Worm (Caenorhabditis elegans): ENCODE results near the gene srz-6.

srz-6 gene

ce11 chrII:12519616-12520015 is 27.6 kb downstream of the srz-6 start, which contains the start of gene ceh-99:
TSS of gene ceh-99 (plus strand) at chrII:12519981.
- TF ChIP-seq fkh-2 (tag; optimal IDR thresholded peaks at IDR 0.05): no peak
- TF ChIP-seq daf-12 (tag; optimal IDR thresholded peaks at IDR 0.05): no peak
- no peak for TF ChIP-seq hmg-11 (tag; optimal IDR thresholded peaks at IDR 0.05)
- TF ChIP-seq ceh-16 (tag; optimal IDR thresholded peaks at IDR 0.05): no peak
- no peak for TF ChIP-seq nhr-11 (tag; optimal IDR thresholded peaks at IDR 0.05)
- no peak for TF ChIP-seq nhr-76 (tag; optimal IDR thresholded peaks at IDR 0.05)
- TF ChIP-seq skn-1 (tag; optimal IDR thresholded peaks at IDR 0.05): no peak

ce11 chrII:12525526-12525925 is 33.5 kb downstream of the srz-6 start, which contains the start of gene srx-118:
TSS of gene srx-118 (plus strand) at chrII:12525826.
- TF ChIP-seq tbx-2 (tag; optimal IDR thresholded peaks at IDR 0.05) (no peak), jun-1 (tag; optimal IDR thresholded peaks at IDR 0.05) (no peak), lin-39 (tag; optimal IDR thresholded peaks at IDR 0.05) (no peak), elt-1 (tag; optimal IDR thresholded peaks at IDR 0.05) (no peak), ZK546.5 (tag; optimal IDR thresholded peaks at IDR 0.05) (no peak), eor-1 (tag; optimal IDR thresholded peaks at IDR 0.05) (no peak)

DNA sequence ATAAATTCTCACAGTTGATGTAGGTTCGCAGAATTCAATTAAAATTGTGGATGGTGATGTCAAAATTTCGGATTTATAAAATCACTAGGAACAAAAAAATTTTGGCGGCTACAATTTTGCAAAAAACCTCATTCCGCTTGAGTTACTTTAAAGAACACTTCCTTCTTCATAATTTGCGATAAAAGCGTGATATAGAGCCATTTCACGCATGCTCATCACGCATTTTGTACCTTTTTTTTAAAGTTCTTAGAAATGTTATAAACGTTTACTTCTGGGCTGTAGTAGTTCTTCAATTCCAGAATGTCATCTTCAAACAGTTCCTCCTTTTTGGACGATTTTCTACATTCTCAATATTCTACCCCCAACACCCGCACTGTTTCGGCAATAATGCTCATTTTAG is 35.9 kb downstream of the srz-6 start, which contains the start of gene srx-119:
srx-119 (plus strand) TSS at position 301 of the 400 bp plus-strand sequence.
- TF ChIP-seq mdl-1 (tag; optimal IDR thresholded peaks at IDR 0.05): no peak
- TF ChIP-seq daf-12 (tag; optimal IDR thresholded peaks at IDR 0.05): no peak
- no peak for TF ChIP-seq fkh-2 (tag; optimal IDR thresholded peaks at IDR 0.05)
- no peak for TF ChIP-seq unc-62 (GFP tag; optimal IDR thresholded peaks at IDR 0.05)
- TF ChIP-seq nhr-23 (tag; optimal IDR thresholded peaks at IDR 0.05): no peak
- no peak for TF ChIP-seq egl-5 (tag; optimal IDR thresholded peaks at IDR 0.05)
- TF ChIP-seq tbx-2 (tag; optimal IDR thresholded peaks at IDR 0.05): no peak
- TF ChIP-seq egl-27 (tag; optimal IDR thresholded peaks at IDR 0.05): no peak
- no peak for TF ChIP-seq pqm-1 (tag; optimal IDR thresholded peaks at IDR 0.05)

ce11 chrII:12530958-12531357 is 38.9 kb downstream of the srz-6 start, which contains the start of gene srx-120:
TSS of gene srx-120 (plus strand) at chrII:12531258.
- no peak for TF ChIP-seq ztf-11 (tag; optimal IDR thresholded peaks at IDR 0.05)
- TF ChIP-seq egl-5 (tag; optimal IDR thresholded peaks at IDR 0.05): no peak
- no peak for TF ChIP-seq sea-2 (GFP tag; optimal IDR thresholded peaks at IDR 0.05)
- TF ChIP-seq ceh-82 (tag; optimal IDR thresholded peaks at IDR 0.05): no peak
- no peak for TF ChIP-seq snpc-4 (tag; optimal IDR thresholded peaks at IDR 0.05)
- TF ChIP-seq nhr-43 (tag; optimal IDR thresholded peaks at IDR 0.05; ENCODE audit: poor library complexity, severe bottlenecking): no peak
- TF ChIP-seq nhr-76 (tag; optimal IDR thresholded peaks at IDR 0.05): no peak
- no peak for TF ChIP-seq nfya-1 (tag; optimal IDR thresholded peaks at IDR 0.05; ENCODE audit: insufficient read depth)
- no peak for TF ChIP-seq ama-1 (optimal IDR thresholded peaks at IDR 0.05)
- no peak for TF ChIP-seq unc-62 (GFP tag; optimal IDR thresholded peaks at IDR 0.05)
- no peak for TF ChIP-seq pqm-1 (tag; optimal IDR thresholded peaks at IDR 0.05)
- TF ChIP-seq nhr-23 (tag; optimal IDR thresholded peaks at IDR 0.05): no peak
- no peak for TF ChIP-seq jun-1 (tag; optimal IDR thresholded peaks at IDR 0.05)
- TF ChIP-seq nhr-67 (tag; optimal IDR thresholded peaks at IDR 0.05): no peak
- no peak for TF ChIP-seq pha-4 (tag; optimal IDR thresholded peaks at IDR 0.05)
- no peak for TF ChIP-seq nhr-28 (tag; optimal IDR thresholded peaks at IDR 0.05)
- no peak for TF ChIP-seq lin-15B (tag; optimal IDR thresholded peaks at IDR 0.05)

DNA sequence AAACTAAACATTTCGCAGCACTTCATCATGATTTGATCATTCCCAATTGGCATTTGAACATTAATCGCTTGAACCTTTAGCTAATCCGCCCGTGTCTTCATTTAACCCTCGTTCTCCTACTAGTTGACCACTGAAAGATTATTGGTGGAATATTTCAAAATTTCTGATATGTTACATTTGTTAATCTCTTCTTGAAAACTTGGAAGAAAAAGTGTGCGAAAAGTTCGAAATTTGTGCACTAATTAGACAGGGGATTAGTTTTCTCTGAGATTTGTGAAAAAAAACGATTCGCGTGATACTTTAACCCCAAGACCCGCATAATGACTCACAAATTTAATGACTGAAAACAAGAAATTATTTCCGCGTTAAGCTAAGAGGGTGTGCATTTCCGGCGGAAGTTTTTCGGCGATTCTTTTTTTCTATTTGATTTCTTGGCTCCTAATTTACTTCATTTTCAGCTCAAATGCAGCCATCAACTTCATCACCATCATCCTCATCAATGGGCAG is 43.3 kb downstream of the srz-6 start, which contains the start of gene nimk-1:
nimk-1 (plus strand) TSS at position 457 of the 507 bp plus-strand sequence.
- no peak for TF ChIP-seq skn-1 (tag; optimal IDR thresholded peaks at IDR 0.05)
- TF ChIP-seq nhr-43 (tag; optimal IDR thresholded peaks at IDR 0.05; ENCODE audit: poor library complexity, severe bottlenecking): no peak
- TF ChIP-seq fos-1 (tag; optimal IDR thresholded peaks at IDR 0.05): no peak
- TF ChIP-seq aly-2 (tag; optimal IDR thresholded peaks at IDR 0.05): no peak
- no peak for TF ChIP-seq zag-1 (tag; optimal IDR thresholded peaks at IDR 0.05)
- no peak for TF ChIP-seq nhr-67 (tag; optimal IDR thresholded peaks at IDR 0.05)
- no peak for TF ChIP-seq nhr-77 (tag; optimal IDR thresholded peaks at IDR 0.05)
- no peak for TF ChIP-seq ztf-4 (tag; optimal IDR thresholded peaks at IDR 0.05)
- TF ChIP-seq ceh-82 (tag; optimal IDR thresholded peaks at IDR 0.05): no peak
- TF ChIP-seq eor-1 (tag; optimal IDR thresholded peaks at IDR 0.05): no peak
